Fruit fly (Drosophila melanogaster) whole organism, embryonic: ENCODE measurements around the gene Nup358.
A peak's percentile ranks its signal among the peaks of the same experiment; 100 is the strongest.

Source experiments
- Bdp1 ChIP-seq: fragments of 200-800 bp; sonication (Bioruptor generic); optimal IDR thresholded peaks from 3 replicates; lab custom pipeline; 2016; ENCODE audit warnings: missing biosample characterization, missing genetic modification characterization
- BtbVII ChIP-seq: fragments of 200-800 bp; sonication (Bioruptor generic); optimal IDR thresholded peaks from 3 replicates; lab custom pipeline; 2017; ENCODE audit warnings: missing biosample characterization, mild to moderate bottlenecking, missing genetic modification characterization
- CG10959 ChIP-seq: fragments of 200-800 bp; sonication (Bioruptor generic); IDR thresholded peaks from 2 replicates; pipeline ENCODE4 v1.3.6; 2022; ENCODE audit warnings: missing biosample characterization, missing genetic modification characterization
- CG11696 ChIP-seq: fragments of 200-800 bp; sonication (Bioruptor generic); IDR thresholded peaks from 2 replicates; pipeline ENCODE4 v1.3.6; 2022; ENCODE audit warnings: missing biosample characterization, missing genetic modification characterization
- CG12104 ChIP-seq: fragments of 200-800 bp; sonication (Bioruptor generic); optimal IDR thresholded peaks from 3 replicates; lab custom pipeline; 2016; ENCODE audit warnings: missing biosample characterization, missing genetic modification characterization
- CG12391 ChIP-seq: fragments of 200-800 bp; sonication (Bioruptor generic); optimal IDR thresholded peaks from 3 replicates; lab custom pipeline; 2018; ENCODE audit warnings: missing biosample characterization, mild to moderate bottlenecking, missing genetic modification characterization, moderate library complexity
- CG14860 ChIP-seq: fragments of 200-800 bp; sonication (Bioruptor generic); IDR thresholded peaks from 3 replicates; pipeline ENCODE4 v1.3.6; 2022; ENCODE audit warnings: missing biosample characterization, missing genetic modification characterization; ENCODE audit not compliant: partially characterized antibody
- CG15696 ChIP-seq: fragments of 200-800 bp; sonication (Bioruptor generic); optimal IDR thresholded peaks from 2 replicates; lab custom pipeline; 2019; ENCODE audit warnings: missing biosample characterization, mild to moderate bottlenecking, missing genetic modification characterization, moderate library complexity
- CG17802 ChIP-seq: fragments of 200-800 bp; sonication (Bioruptor generic); optimal IDR thresholded peaks from 2 replicates; lab custom pipeline; 2018; ENCODE audit warnings: missing biosample characterization, mild to moderate bottlenecking, missing genetic modification characterization, moderate library complexity
- CG1792 ChIP-seq: fragments of 200-800 bp; sonication (Bioruptor generic); optimal IDR thresholded peaks from 2 replicates; lab custom pipeline; 2016; ENCODE audit warnings: missing biosample characterization, missing genetic modification characterization
- CG18599 ChIP-seq: fragments of 200-800 bp; sonication (Bioruptor generic); optimal IDR thresholded peaks from 3 replicates; lab custom pipeline; 2017; ENCODE audit warnings: missing biosample characterization, missing genetic modification characterization, mild to moderate bottlenecking, moderate library complexity, missing genetic modification reagents
- CG30431 ChIP-seq: fragments of 200-800 bp; sonication (Bioruptor generic); optimal IDR thresholded peaks from 2 replicates; lab custom pipeline; 2017; ENCODE audit warnings: missing biosample characterization, missing genetic modification characterization
- CG43689 ChIP-seq: fragments of 200-800 bp; sonication (Bioruptor generic); IDR thresholded peaks from 2 replicates; pipeline ENCODE4 v1.3.6; 2022; ENCODE audit warnings: missing biosample characterization, missing genetic modification characterization
- CG4730 ChIP-seq: fragments of 200-800 bp; sonication (Bioruptor generic); IDR thresholded peaks from 2 replicates; pipeline ENCODE4 v1.3.6; 2022; ENCODE audit warnings: missing biosample characterization, missing genetic modification characterization
- CG6272 ChIP-seq: fragments of 200-800 bp; sonication (Bioruptor generic); IDR thresholded peaks from 2 replicates; pipeline ENCODE4 v1.3.6; 2022; ENCODE audit warnings: missing biosample characterization, missing genetic modification characterization
- CG6654 ChIP-seq: fragments of 200-800 bp; sonication (Bioruptor generic); optimal IDR thresholded peaks from 2 replicates; lab custom pipeline; 2017; ENCODE audit warnings: missing biosample characterization, mild to moderate bottlenecking, missing genetic modification characterization
- CG7745 ChIP-seq: fragments of 200-800 bp; sonication (Bioruptor generic); optimal IDR thresholded peaks from 2 replicates; lab custom pipeline; 2018; ENCODE audit warnings: missing biosample characterization, mild to moderate bottlenecking, missing genetic modification characterization, moderate library complexity
- CG7928 ChIP-seq: fragments of 200-800 bp; sonication (Bioruptor generic); optimal IDR thresholded peaks from 2 replicates; lab custom pipeline; 2017; ENCODE audit warnings: missing biosample characterization, mild to moderate bottlenecking, missing genetic modification characterization
- CG8290 ChIP-seq, 3 experiments: fragments of 200-800 bp; sonication (Bioruptor generic); optimal IDR thresholded peaks; 2 replicates each; lab custom pipeline; 2016 to 2019; ENCODE audit warnings: missing biosample characterization in 3 of 3, missing genetic modification characterization in 3 of 3, mild to moderate bottlenecking in 2 of 3, moderate library complexity in 1 of 3
- CG9817 ChIP-seq: fragments of 200-800 bp; sonication (Bioruptor generic); optimal IDR thresholded peaks from 2 replicates; lab custom pipeline; 2018; ENCODE audit warnings: missing biosample characterization, mild to moderate bottlenecking, missing genetic modification characterization, moderate library complexity
- Drgx ChIP-seq: fragments of 200-800 bp; sonication (Bioruptor generic); IDR thresholded peaks from 2 replicates; pipeline ENCODE4 v1.3.6; 2022; ENCODE audit warnings: missing biosample characterization, missing genetic modification characterization
- HLH54F ChIP-seq: fragments of 200-800 bp; sonication (Bioruptor generic); optimal IDR thresholded peaks from 3 replicates; lab custom pipeline; 2016; ENCODE audit warnings: missing biosample characterization, missing genetic modification characterization
- Hr51 ChIP-seq, 2 experiments: fragments of 200-800 bp; sonication (Bioruptor generic); optimal IDR thresholded peaks; 2 replicates in 1 of 2; 3 replicates in 1 of 2; lab custom pipeline; 2016 to 2018; ENCODE audit warnings: missing biosample characterization in 2 of 2, missing genetic modification characterization in 2 of 2, mild to moderate bottlenecking in 1 of 2, moderate library complexity in 1 of 2
- Hr78 ChIP-seq, 2 experiments: fragments of 200-800 bp in 1 of 2; fragments of >200 bp in 1 of 2; sonication (Bioruptor generic) in 1 of 2; optimal IDR thresholded peaks; 2 replicates each; lab custom pipeline; 2017 to 2019; ENCODE audit warnings: missing biosample characterization in 2 of 2, missing genetic modification characterization in 2 of 2, mild to moderate bottlenecking in 1 of 2, moderate library complexity in 1 of 2
- MTF-1 ChIP-seq: fragments of 200-800 bp; sonication (Bioruptor generic); optimal IDR thresholded peaks from 2 replicates; lab custom pipeline; 2018; ENCODE audit warnings: missing biosample characterization, mild to moderate bottlenecking, missing genetic modification characterization, borderline replicate concordance
- Rx ChIP-seq: fragments of 200-800 bp; sonication (Bioruptor generic); IDR thresholded peaks from 2 replicates; pipeline ENCODE4 v1.3.6; 2022; ENCODE audit warnings: missing biosample characterization, missing genetic modification characterization
- Trl ChIP-seq, 3 experiments: fragments of >200 bp in 2 of 3; fragments of 200-800 bp in 1 of 3; sonication (Bioruptor generic) in 1 of 3; optimal IDR thresholded peaks; 2 replicates in 1 of 3; 3 replicates in 2 of 3; lab custom pipeline; 2016 to 2017; ENCODE audit warnings: missing biosample characterization in 1 of 3, missing genetic modification characterization in 1 of 3
- ab ChIP-seq: fragments of 200-800 bp; sonication (Bioruptor generic); optimal IDR thresholded peaks from 2 replicates; lab custom pipeline; 2016; ENCODE audit warnings: missing biosample characterization, missing genetic modification characterization
- bigmax ChIP-seq: fragments of 200-800 bp; sonication (Bioruptor generic); optimal IDR thresholded peaks from 2 replicates; lab custom pipeline; 2018; ENCODE audit warnings: missing biosample characterization, mild to moderate bottlenecking, missing genetic modification characterization
- chn ChIP-seq: fragments of 200-800 bp; sonication (Bioruptor generic); optimal IDR thresholded peaks from 2 replicates; lab custom pipeline; 2016; ENCODE audit warnings: missing biosample characterization, missing genetic modification characterization
- corto ChIP-seq: fragments of 200-800 bp; sonication (Bioruptor generic); optimal IDR thresholded peaks from 2 replicates; lab custom pipeline; 2016; ENCODE audit warnings: missing biosample characterization, mild to moderate bottlenecking, missing genetic modification characterization, moderate library complexity
- exex ChIP-seq: fragments of 200-800 bp; sonication (Bioruptor generic); optimal IDR thresholded peaks from 4 replicates; lab custom pipeline; 2018; ENCODE audit warnings: missing biosample characterization, mild to moderate bottlenecking, missing genetic modification characterization, moderate library complexity
- gfzf ChIP-seq: fragments of 200-800 bp; sonication (Bioruptor generic); optimal IDR thresholded peaks from 2 replicates; lab custom pipeline; 2016; ENCODE audit warnings: missing biosample characterization, mild to moderate bottlenecking, missing genetic modification characterization, moderate library complexity
- pita ChIP-seq: fragments of 200-800 bp; sonication (Bioruptor generic); optimal IDR thresholded peaks from 2 replicates; lab custom pipeline; 2017; ENCODE audit warnings: missing biosample characterization, mild to moderate bottlenecking, missing genetic modification characterization
- sc ChIP-seq, 3 experiments: fragments of >200 bp in 2 of 3; fragments of 200-800 bp in 1 of 3; sonication (Bioruptor generic) in 1 of 3; optimal IDR thresholded peaks; 2 replicates in 2 of 3; 3 replicates in 1 of 3; lab custom pipeline; 2017; ENCODE audit warnings: mild to moderate bottlenecking in 1 of 3, missing biosample characterization in 1 of 3, missing genetic modification characterization in 1 of 3, missing genetic modification reagents in 1 of 3
- schlank ChIP-seq: fragments of 200-800 bp; sonication (Bioruptor generic); optimal IDR thresholded peaks from 2 replicates; lab custom pipeline; 2018; ENCODE audit warnings: missing biosample characterization, mild to moderate bottlenecking, missing genetic modification characterization
- sim ChIP-seq: fragments of 200-800 bp; sonication (Bioruptor generic); IDR thresholded peaks from 2 replicates; pipeline ENCODE4 v1.3.6; 2022; ENCODE audit warnings: missing biosample characterization, missing genetic modification characterization
- slbo ChIP-seq: fragments of 200-800 bp; sonication (Bioruptor generic); IDR thresholded peaks from 2 replicates; pipeline ENCODE4 v1.3.6; 2022; ENCODE audit warnings: missing biosample characterization, missing genetic modification characterization
- stc ChIP-seq: fragments of 200-800 bp; sonication (Bioruptor generic); IDR thresholded peaks from 2 replicates; pipeline ENCODE4 v1.3.6; 2022; ENCODE audit warnings: missing biosample characterization, missing genetic modification characterization
- stwl ChIP-seq: fragments of 200-800 bp; sonication (Bioruptor generic); optimal IDR thresholded peaks from 3 replicates; lab custom pipeline; 2018; ENCODE audit warnings: missing biosample characterization, mild to moderate bottlenecking, missing genetic modification characterization, moderate library complexity
- tap ChIP-seq: fragments of 200-800 bp; optimal IDR thresholded peaks from 3 replicates; lab custom pipeline; 2019; ENCODE audit warnings: missing biosample characterization, mild to moderate bottlenecking, missing genetic modification characterization, moderate library complexity
- toy ChIP-seq: fragments of 200-800 bp; sonication (Bioruptor generic); IDR thresholded peaks from 2 replicates; pipeline ENCODE4 v1.3.6; 2022; ENCODE audit warnings: missing biosample characterization, missing genetic modification characterization
- vnd ChIP-seq: fragments of 200-800 bp; sonication (Bioruptor generic); IDR thresholded peaks from 3 replicates; pipeline ENCODE4 v1.3.6; 2022; ENCODE audit warnings: missing biosample characterization, missing genetic modification characterization; ENCODE audit not compliant: partially characterized antibody
- yki ChIP-seq: fragments of >200 bp; optimal IDR thresholded peaks from 3 replicates; lab custom pipeline; 2018
- zfh2 ChIP-seq: fragments of 200-800 bp; sonication (Bioruptor generic); optimal IDR thresholded peaks from 2 replicates; lab custom pipeline; 2016; ENCODE audit warnings: missing biosample characterization, missing genetic modification characterization

Gene Nup358

DNA sequence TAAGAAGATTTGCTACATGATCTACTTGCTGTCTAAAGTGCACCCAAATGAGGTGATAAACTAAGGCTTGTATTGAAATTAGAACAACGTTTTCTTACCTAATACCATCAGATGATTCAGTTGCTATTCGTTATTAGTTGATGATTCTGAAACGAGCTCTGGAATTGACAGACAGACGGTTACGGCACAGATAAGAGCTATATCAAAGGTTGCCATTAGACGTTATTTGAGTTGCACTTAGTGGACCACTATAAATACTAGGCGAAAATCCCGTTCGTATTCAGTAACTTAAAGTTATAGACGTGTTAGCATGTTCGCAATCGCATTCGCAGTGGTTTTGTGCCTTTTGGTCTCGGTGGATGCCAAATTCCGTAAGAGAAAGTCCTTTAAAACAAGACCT, 9.3 kb upstream of the Nup358 start, which contains the start of gene to:
to (plus strand) TSS at position 301 of the 400 bp plus-strand sequence.
- no peak for TF ChIP-seq CG30431 (GFP tag; lab: Kevin White, UChicago)
- TF ChIP-seq bigmax (GFP tag; lab: Kevin White, UChicago): no peak
- no peak for TF ChIP-seq pita (GFP tag; lab: Kevin White, UChicago)
- no peak for TF ChIP-seq sim
- no peak for TF ChIP-seq CG8290 (GFP tag; optimal IDR thresholded peaks at IDR 0.05; lab: Kevin White, UChicago)
- no peak for TF ChIP-seq CG8290 (tag; optimal IDR thresholded peaks at IDR 0.05; lab: Kevin White, UChicago)
- TF ChIP-seq Rx (GFP tag; lab: Robert Waterston, UW): no peak
- no peak for TF ChIP-seq BtbVII
- TF ChIP-seq Drgx (GFP tag; lab: Robert Waterston, UW): no peak
- no peak for TF ChIP-seq Trl (optimal IDR thresholded peaks at IDR 0.05; lab: Kevin White, UChicago)
- no peak for TF ChIP-seq Trl (GFP tag; optimal IDR thresholded peaks at IDR 0.05; lab: Kevin White, UChicago)

DNA sequence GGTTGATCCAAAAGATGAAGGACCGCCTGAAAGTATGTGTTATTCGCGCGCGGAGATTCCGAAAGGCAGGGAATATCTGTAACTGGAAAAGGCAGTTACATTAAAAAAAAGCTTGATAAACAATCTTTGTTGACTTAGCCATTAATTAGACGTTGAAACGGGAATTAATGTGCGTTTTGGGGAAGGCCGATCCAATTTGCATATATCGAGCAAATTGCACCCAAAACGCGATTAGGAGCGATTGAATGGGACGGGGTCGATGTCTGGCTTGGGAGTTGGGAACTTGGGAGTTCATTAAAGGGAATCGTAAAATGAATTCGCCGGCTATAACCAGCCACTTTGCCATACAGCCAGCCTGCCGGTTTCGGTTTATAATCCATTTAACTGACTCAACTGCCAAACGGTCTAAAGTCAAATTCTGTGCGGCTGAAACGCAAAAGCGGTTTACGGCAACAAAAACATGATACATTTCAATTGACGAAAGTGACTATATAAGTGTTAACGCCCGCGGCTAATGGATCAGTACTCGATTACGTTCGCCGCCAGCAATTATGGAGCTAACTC, 7.6 kb upstream of the Nup358 start, which contains the start of gene CG11854:
CG11854 (plus strand) TSS at position 514 of the 564 bp plus-strand sequence.
- TF ChIP-seq CG1792 (GFP tag; lab: Kevin White, UChicago): no peak
- TF ChIP-seq ab (GFP tag; lab: Kevin White, UChicago): no peak
- no peak for TF ChIP-seq CG6272 (GFP tag; lab: Robert Waterston, UW)
- TF ChIP-seq CG9817: no peak
- no peak for TF ChIP-seq CG43689 (GFP tag; lab: Robert Waterston, UW)
- no peak for TF ChIP-seq CG12104 (GFP tag; lab: Kevin White, UChicago)
- TF ChIP-seq CG15696 (tag; lab: Kevin White, UChicago): no peak
- TF ChIP-seq stc (GFP tag; lab: Robert Waterston, UW): no peak
- no peak for TF ChIP-seq CG18599
- TF ChIP-seq stwl (tag; lab: Kevin White, UChicago): no peak
- no peak for TF ChIP-seq CG10959 (GFP tag; lab: Robert Waterston, UW)
- no peak for TF ChIP-seq corto (GFP tag; lab: Kevin White, UChicago)
- no peak for TF ChIP-seq sc (optimal IDR thresholded peaks at IDR 0.05; lab: Kevin White, UChicago)
- no peak for TF ChIP-seq sc (GFP tag; optimal IDR thresholded peaks at IDR 0.05; lab: Kevin White, UChicago)
- TF ChIP-seq CG11696 (GFP tag; lab: Robert Waterston, UW): no peak
- no peak for TF ChIP-seq CG12391 (tag; lab: Kevin White, UChicago)
- TF ChIP-seq CG6654: no peak
- TF ChIP-seq CG4730: no peak
- TF ChIP-seq tap (tag; lab: Kevin White, UChicago): no peak
- TF ChIP-seq, all 482 proteins: peak for 0

DNA sequence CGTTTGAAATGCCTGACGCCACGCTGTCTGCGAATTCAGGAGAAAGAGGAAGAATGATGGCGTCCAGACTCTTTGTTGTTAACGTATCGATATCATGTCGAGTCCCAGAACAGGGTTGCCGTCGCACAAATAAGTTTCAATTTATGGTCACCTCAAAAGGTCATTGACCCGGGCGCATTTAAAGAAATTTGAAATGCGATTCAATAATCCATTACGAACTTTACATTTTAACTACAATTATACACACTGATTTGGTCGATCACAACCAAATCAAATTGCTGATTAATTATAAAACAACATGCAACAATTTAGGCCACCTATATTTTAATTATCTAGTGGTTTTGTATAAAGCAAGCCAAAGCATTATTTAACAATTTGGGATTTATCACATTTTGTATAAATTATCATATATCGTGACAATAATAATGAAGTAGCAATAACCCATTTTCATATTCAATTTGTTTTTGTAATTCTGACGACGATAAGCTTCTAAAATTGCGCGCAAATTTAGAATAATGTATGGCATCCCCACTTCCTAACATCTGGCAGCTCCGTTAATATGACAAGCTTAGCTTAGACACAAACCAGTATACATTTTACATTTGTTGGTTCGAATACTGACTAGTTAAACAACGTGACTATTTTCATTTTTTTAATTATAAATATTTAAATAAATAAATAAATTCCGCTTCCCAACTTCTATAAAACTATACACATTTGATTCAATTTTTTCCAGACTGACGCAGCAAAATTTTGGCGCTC, 3.9 kb upstream of the Nup358 start, which contains the start of gene bam:
bam (minus strand) TSS at position 58 of the 762 bp plus-strand sequence.
- no peak for TF ChIP-seq yki (lab: Kevin White, UChicago)
- TF ChIP-seq chn (GFP tag; lab: Kevin White, UChicago): no peak
- no peak for TF ChIP-seq CG17802 (tag; lab: Kevin White, UChicago)
- TF ChIP-seq toy (GFP tag; lab: Robert Waterston, UW): no peak
- TF ChIP-seq zfh2 (GFP tag; lab: Kevin White, UChicago): no peak
- TF ChIP-seq Bdp1 (GFP tag; lab: Kevin White, UChicago): no peak
- TF ChIP-seq CG7928 (GFP tag; lab: Kevin White, UChicago): no peak
- TF ChIP-seq slbo (GFP tag; lab: Robert Waterston, UW): no peak
- TF ChIP-seq MTF-1 (GFP tag; lab: Kevin White, UChicago): no peak
- no peak for TF ChIP-seq exex (tag; lab: Kevin White, UChicago)
- TF ChIP-seq CG7745: no peak
- no peak for TF ChIP-seq Hr78 (GFP tag; optimal IDR thresholded peaks at IDR 0.05; lab: Kevin White, UChicago)
- TF ChIP-seq CG14860: no peak
- TF ChIP-seq HLH54F: no peak
- no peak for TF ChIP-seq corto (GFP tag; lab: Kevin White, UChicago)
- no peak for TF ChIP-seq Hr51 (GFP tag; optimal IDR thresholded peaks at IDR 0.05; lab: Kevin White, UChicago)
- TF ChIP-seq schlank: no peak
- TF ChIP-seq vnd: no peak
- peak; percentile 41 for TF ChIP-seq gfzf (GFP tag; lab: Kevin White, UChicago)
